Worm (Caenorhabditis elegans) whole organism, mixed stage, embryonic: Measurements from ENCODE around the gene sftb-2.

ENCODE experiments used
- M03D4.4 ChIP-seq: sonication (generic microtip); optimal IDR thresholded peaks from 2 replicates; lab custom pipeline; 2017; ENCODE audit warnings: mild to moderate bottlenecking, missing genetic modification characterization, missing compliant biosample characterization
- bed-3 ChIP-seq: fragments of 200-800 bp; sonication (Bioruptor generic); optimal IDR thresholded peaks from 3 replicates; lab custom pipeline; 2018; ENCODE audit warnings: mild to moderate bottlenecking, missing genetic modification characterization, moderate library complexity, missing compliant biosample characterization
- blmp-1 ChIP-seq: fragments of 150-350 bp; optimal IDR thresholded peaks from 2 replicates; lab custom pipeline; 2014; ENCODE audit warnings: missing biosample characterization, missing genetic modification characterization
- ceh-39 ChIP-seq: fragments of 150-350 bp; optimal IDR thresholded peaks from 2 replicates; lab custom pipeline; 2014; ENCODE audit warnings: missing biosample characterization, missing genetic modification characterization
- ceh-43 ChIP-seq: fragments of 200-800 bp; sonication (Bioruptor generic); optimal IDR thresholded peaks from 2 replicates; lab custom pipeline; 2018; ENCODE audit warnings: mild to moderate bottlenecking, missing genetic modification characterization, moderate library complexity, missing compliant biosample characterization
- ceh-83 ChIP-seq: fragments of 200-800 bp; sonication (Bioruptor generic); optimal IDR thresholded peaks from 2 replicates; lab custom pipeline; 2018; ENCODE audit warnings: mild to moderate bottlenecking, missing genetic modification characterization, missing compliant biosample characterization
- ces-1 ChIP-seq: fragments of 150-350 bp; optimal IDR thresholded peaks from 2 replicates; lab custom pipeline; 2014; ENCODE audit warnings: missing biosample characterization, missing genetic modification reagents, missing genetic modification characterization
- cnd-1 ChIP-seq: fragments of 200-800 bp; sonication (Bioruptor generic); optimal IDR thresholded peaks from 2 replicates; lab custom pipeline; 2018; ENCODE audit warnings: mild to moderate bottlenecking, missing genetic modification characterization, missing compliant biosample characterization
- drap-1 ChIP-seq: fragments of 200-800 bp; sonication (Bioruptor generic); optimal IDR thresholded peaks from 3 replicates; lab custom pipeline; 2018; ENCODE audit warnings: mild to moderate bottlenecking, missing genetic modification characterization, missing compliant biosample characterization
- elt-1 ChIP-seq: sonication (generic microtip); optimal IDR thresholded peaks from 2 replicates; lab custom pipeline; 2017; ENCODE audit warnings: missing genetic modification characterization, mild to moderate bottlenecking, missing compliant biosample characterization, antibody characterized with exemption, moderate library complexity, borderline replicate concordance; ENCODE audit not compliant: insufficient read depth
- elt-3 ChIP-seq: fragments of 150-350 bp; optimal IDR thresholded peaks from 2 replicates; lab custom pipeline; 2014; ENCODE audit warnings: missing biosample characterization, missing genetic modification characterization
- flh-1 ChIP-seq: fragments of 200-800 bp; sonication (Bioruptor generic); optimal IDR thresholded peaks from 2 replicates; lab custom pipeline; 2018; ENCODE audit warnings: mild to moderate bottlenecking, missing genetic modification characterization, moderate library complexity, missing compliant biosample characterization
- ham-2 ChIP-seq: fragments of 200-800 bp; sonication (Bioruptor generic); optimal IDR thresholded peaks from 2 replicates; lab custom pipeline; 2018; ENCODE audit warnings: mild to moderate bottlenecking, missing genetic modification characterization, missing compliant biosample characterization
- hlh-1 ChIP-seq: fragments of 150-350 bp; optimal IDR thresholded peaks from 2 replicates; lab custom pipeline; 2014; ENCODE audit warnings: missing biosample characterization, missing genetic modification reagents, missing genetic modification characterization
- lin-13 ChIP-seq: fragments of 150-350 bp; optimal IDR thresholded peaks from 2 replicates; lab custom pipeline; 2014; ENCODE audit warnings: missing biosample characterization, missing genetic modification characterization
- lin-32 ChIP-seq: fragments of 200-800 bp; sonication (Bioruptor generic); optimal IDR thresholded peaks from 2 replicates; lab custom pipeline; 2018; ENCODE audit warnings: mild to moderate bottlenecking, missing genetic modification characterization, missing compliant biosample characterization
- lsy-2 ChIP-seq: fragments of 150-350 bp; optimal IDR thresholded peaks from 2 replicates; lab custom pipeline; 2014; ENCODE audit warnings: missing biosample characterization, missing genetic modification characterization
- mab-5 ChIP-seq: fragments of 150-350 bp; optimal IDR thresholded peaks from 2 replicates; lab custom pipeline; 2014; ENCODE audit warnings: missing biosample characterization, missing genetic modification characterization
- mep-1 ChIP-seq: fragments of 150-350 bp; optimal IDR thresholded peaks from 2 replicates; lab custom pipeline; 2017; ENCODE audit warnings: missing biosample characterization, missing genetic modification reagents, missing genetic modification characterization, inconsistent platforms
- mls-2 ChIP-seq: sonication (generic microtip); optimal IDR thresholded peaks from 2 replicates; lab custom pipeline; 2016; ENCODE audit warnings: mild to moderate bottlenecking, missing genetic modification characterization, moderate library complexity, missing compliant biosample characterization
- nhr-12 ChIP-seq: fragments of 150-350 bp; optimal IDR thresholded peaks from 2 replicates; lab custom pipeline; 2014; ENCODE audit warnings: missing biosample characterization, missing genetic modification characterization
- nhr-2 ChIP-seq: fragments of 150-350 bp; optimal IDR thresholded peaks from 2 replicates; lab custom pipeline; 2014; ENCODE audit warnings: missing biosample characterization, missing genetic modification characterization
- nhr-237 ChIP-seq: fragments of 150-350 bp; optimal IDR thresholded peaks from 2 replicates; lab custom pipeline; 2014; ENCODE audit warnings: missing biosample characterization, missing genetic modification characterization
- nhr-28 ChIP-seq: fragments of 150-350 bp; optimal IDR thresholded peaks from 2 replicates; lab custom pipeline; 2014; ENCODE audit warnings: missing biosample characterization, missing genetic modification characterization
- nhr-76 ChIP-seq: sonication (generic microtip); optimal IDR thresholded peaks from 2 replicates; lab custom pipeline; 2017; ENCODE audit warnings: missing biosample characterization, missing genetic modification characterization
- pha-4 ChIP-seq: fragments of 150-350 bp; optimal IDR thresholded peaks from 2 replicates; lab custom pipeline; 2018; ENCODE audit warnings: missing biosample characterization, missing genetic modification reagents, missing genetic modification characterization
- sem-2 ChIP-seq: fragments of 200-800 bp; sonication (Bioruptor generic); optimal IDR thresholded peaks from 2 replicates; lab custom pipeline; 2018; ENCODE audit warnings: mild to moderate bottlenecking, missing genetic modification characterization, missing compliant biosample characterization
- snpc-4 ChIP-seq: fragments of 150-350 bp; optimal IDR thresholded peaks from 2 replicates; lab custom pipeline; 2014; ENCODE audit warnings: missing biosample characterization, missing genetic modification characterization
- sptf-1 ChIP-seq: sonication (generic microtip); optimal IDR thresholded peaks from 2 replicates; lab custom pipeline; 2017; ENCODE audit warnings: mild to moderate bottlenecking, missing genetic modification characterization, moderate library complexity, missing compliant biosample characterization
- tbx-8 ChIP-seq: fragments of 200-800 bp; sonication (Bioruptor generic); optimal IDR thresholded peaks from 2 replicates; lab custom pipeline; 2018; ENCODE audit warnings: mild to moderate bottlenecking, missing genetic modification characterization, moderate library complexity, missing compliant biosample characterization
- unc-39 ChIP-seq: fragments of 150-350 bp; optimal IDR thresholded peaks from 2 replicates; lab custom pipeline; 2014; ENCODE audit warnings: missing biosample characterization, missing genetic modification characterization
- unc-62 ChIP-seq: fragments of 150-350 bp; optimal IDR thresholded peaks from 2 replicates; lab custom pipeline; 2014; ENCODE audit warnings: missing biosample characterization, missing genetic modification reagents, missing genetic modification characterization
- zip-8 ChIP-seq: fragments of 150-350 bp; optimal IDR thresholded peaks from 2 replicates; lab custom pipeline; 2014; ENCODE audit warnings: missing biosample characterization, missing genetic modification characterization
- ztf-11 ChIP-seq: fragments of 150-350 bp; optimal IDR thresholded peaks from 2 replicates; lab custom pipeline; 2014; ENCODE audit warnings: missing biosample characterization, missing genetic modification characterization

sftb-2 gene

ce11 chrV:156044-156869 is 28.2 kb downstream of the sftb-2 start, which contains the start of gene ttb-1:
Gene ttb-1, plus strand, starts transcription at chrV:156819.
- TF ChIP-seq lsy-2 (tag; lab: Kevin White, UChicago), result peak; percentile 11
- TF ChIP-seq ham-2 (GFP tag; lab: Kevin White, UChicago), result peak; percentile 12
- TF ChIP-seq elt-3 (tag; lab: Kevin White, UChicago), result no peak
- no peak for TF ChIP-seq cnd-1
- TF ChIP-seq ztf-11, result no peak
- no peak for TF ChIP-seq lin-13 (tag; lab: Kevin White, UChicago)
- TF ChIP-seq M03D4.4 (tag; lab: Kevin White, UChicago), result no peak
- TF ChIP-seq elt-1, result no peak
- TF ChIP-seq ces-1 (GFP tag; lab: Kevin White, UChicago), result peak; percentile 20
- no peak for TF ChIP-seq snpc-4
- TF ChIP-seq ceh-43, result no peak
- no peak for TF ChIP-seq mep-1 (tag; lab: Kevin White, UChicago)
- TF ChIP-seq nhr-2 (tag; lab: Kevin White, UChicago), result no peak
- TF ChIP-seq, all 35 proteins: peak for 3

- no peak for TF ChIP-seq sem-2
- no peak for TF ChIP-seq ceh-43
- no peak for TF ChIP-seq pha-4 (tag; lab: Kevin White, UChicago)
- TF ChIP-seq lin-32, result no peak
- no peak for TF ChIP-seq elt-1
- no peak for TF ChIP-seq nhr-2 (tag; lab: Kevin White, UChicago)
Measured at ce11 chrV:166687-167086, 38.6 kb downstream of the sftb-2 start, which contains the start of gene Y108G3AL.2. Gene Y108G3AL.2, plus strand, starts transcription at chrV:166987.

ce11 chrV:172110-172509 is 44.1 kb downstream of the sftb-2 start, which contains the start of gene cfap-36:
Gene cfap-36, minus strand, starts transcription at chrV:172210.
- TF ChIP-seq ces-1 (GFP tag; lab: Kevin White, UChicago) (no peak), ceh-39 (tag; lab: Kevin White, UChicago) (no peak), bed-3 (GFP tag; lab: Kevin White, UChicago) (no peak)
- TF ChIP-seq, all 35 proteins: peak for 0

- TF ChIP-seq M03D4.4 (tag; lab: Kevin White, UChicago) (peak; percentile 5), unc-62 (GFP tag; lab: Kevin White, UChicago) (no peak)
Measured at ce11 chrV:173437-173836, 45.4 kb downstream of the sftb-2 start.

- TF ChIP-seq M03D4.4 (tag; lab: Kevin White, UChicago) (no peak), nhr-12 (no peak), zip-8 (tag; lab: Kevin White, UChicago) (no peak), ces-1 (GFP tag; lab: Kevin White, UChicago) (no peak)
Measured at ce11 chrV:174520-174919, 46.5 kb downstream of the sftb-2 start.

ce11 chrV:176870-177467 is 48.9 kb downstream of the sftb-2 start, which contains the start of gene cul-3:
Gene cul-3, plus strand, starts transcription at chrV:177417.
- TF ChIP-seq M03D4.4 (tag; lab: Kevin White, UChicago), result no peak
- TF ChIP-seq sptf-1 (tag; lab: Kevin White, UChicago), result peak; percentile 22
- TF ChIP-seq lsy-2 (tag; lab: Kevin White, UChicago), result peak; percentile 14
- TF ChIP-seq unc-39 (tag; lab: Kevin White, UChicago), result no peak
- no peak for TF ChIP-seq ham-2 (GFP tag; lab: Kevin White, UChicago)
- TF ChIP-seq ces-1 (GFP tag; lab: Kevin White, UChicago), result peak; percentile 43
- TF ChIP-seq pha-4 (tag; lab: Kevin White, UChicago), result no peak
- TF ChIP-seq bed-3 (GFP tag; lab: Kevin White, UChicago), result no peak
- no peak for TF ChIP-seq flh-1 (GFP tag; lab: Kevin White, UChicago)
- TF ChIP-seq unc-62 (GFP tag; lab: Kevin White, UChicago), result no peak
- TF ChIP-seq mab-5 (tag; lab: Kevin White, UChicago), result no peak
- TF ChIP-seq blmp-1 (tag; lab: Kevin White, UChicago), result no peak
- no peak for TF ChIP-seq zip-8 (tag; lab: Kevin White, UChicago)
- no peak for TF ChIP-seq nhr-2 (tag; lab: Kevin White, UChicago)
- TF ChIP-seq cnd-1, result no peak
- no peak for TF ChIP-seq nhr-76 (tag; lab: Kevin White, UChicago)
- TF ChIP-seq ceh-43, result no peak
- no peak for TF ChIP-seq elt-1
- TF ChIP-seq nhr-237, result no peak
- no peak for TF ChIP-seq hlh-1 (tag; lab: Kevin White, UChicago)
- TF ChIP-seq mep-1 (tag; lab: Kevin White, UChicago), result peak; percentile 32
- no peak for TF ChIP-seq ztf-11
- no peak for TF ChIP-seq mls-2
- TF ChIP-seq tbx-8 (GFP tag; lab: Kevin White, UChicago), result no peak
- TF ChIP-seq drap-1 (GFP tag; lab: Kevin White, UChicago), result no peak
- no peak for TF ChIP-seq ceh-39 (tag; lab: Kevin White, UChicago)
- TF ChIP-seq lin-13 (tag; lab: Kevin White, UChicago), result peak; percentile 78
- no peak for TF ChIP-seq ceh-83 (GFP tag; lab: Kevin White, UChicago)
- TF ChIP-seq nhr-12, result no peak
- no peak for TF ChIP-seq nhr-28 (tag; lab: Kevin White, UChicago)
